Worm (Caenorhabditis elegans) whole organism, L3 larva: ENCODE data around the gene sas-5.

Experiments
- aly-2 ChIP-seq: fragments of 150-350 bp; optimal IDR thresholded peaks from 2 replicates; lab custom pipeline; 2014; ENCODE audit warnings: missing biosample characterization, missing genetic modification characterization
- ceh-16 ChIP-seq: sonication (generic microtip); optimal IDR thresholded peaks from 2 replicates; lab custom pipeline; 2017; ENCODE audit warnings: missing biosample characterization, missing genetic modification characterization
- ceh-9 ChIP-seq: sonication (generic microtip); optimal IDR thresholded peaks from 2 replicates; lab custom pipeline; 2018; ENCODE audit warnings: missing biosample characterization, missing genetic modification characterization
- daf-12 ChIP-seq: fragments of 150-350 bp; optimal IDR thresholded peaks from 2 replicates; lab custom pipeline; 2014; ENCODE audit warnings: missing biosample characterization, missing genetic modification reagents, missing genetic modification characterization
- eor-1 ChIP-seq, 2 experiments: fragments of 150-350 bp; optimal IDR thresholded peaks; 2 replicates each; lab custom pipeline; 2014 to 2018; ENCODE audit warnings: missing biosample characterization in 2 of 2, missing genetic modification characterization in 2 of 2
- fkh-10 ChIP-seq: sonication (generic microtip); optimal IDR thresholded peaks from 2 replicates; lab custom pipeline; 2017; ENCODE audit warnings: missing biosample characterization, missing genetic modification reagents, missing genetic modification characterization
- fkh-2 ChIP-seq: fragments of 150-350 bp; optimal IDR thresholded peaks from 2 replicates; lab custom pipeline; 2014; ENCODE audit warnings: missing biosample characterization, missing genetic modification reagents, missing genetic modification characterization
- hmg-11 ChIP-seq: sonication (generic microtip); optimal IDR thresholded peaks from 2 replicates; lab custom pipeline; 2016; ENCODE audit warnings: missing genetic modification characterization, missing compliant biosample characterization
- jun-1 ChIP-seq: fragments of 150-350 bp; optimal IDR thresholded peaks from 2 replicates; lab custom pipeline; 2014; ENCODE audit warnings: missing biosample characterization, missing genetic modification reagents, missing genetic modification characterization
- nfya-1 ChIP-seq: sonication (generic microtip); optimal IDR thresholded peaks from 2 replicates; lab custom pipeline; 2017; ENCODE audit warnings: missing genetic modification characterization, mild to moderate bottlenecking, missing compliant biosample characterization, antibody characterized with exemption, moderate library complexity; ENCODE audit not compliant: insufficient read depth
- nhr-11 ChIP-seq: fragments of 150-350 bp; optimal IDR thresholded peaks from 2 replicates; lab custom pipeline; 2014; ENCODE audit warnings: missing biosample characterization, missing genetic modification characterization
- nhr-23 ChIP-seq: fragments of 150-350 bp; optimal IDR thresholded peaks from 2 replicates; lab custom pipeline; 2014; ENCODE audit warnings: missing biosample characterization, missing genetic modification reagents, missing genetic modification characterization
- nhr-67 ChIP-seq: fragments of 150-350 bp; optimal IDR thresholded peaks from 2 replicates; lab custom pipeline; 2014; ENCODE audit warnings: missing biosample characterization, missing genetic modification characterization
- nhr-76 ChIP-seq: fragments of 150-350 bp; sonication (generic microtip); optimal IDR thresholded peaks from 5 replicates; lab custom pipeline; 2014; ENCODE audit warnings: missing biosample characterization, missing genetic modification characterization
- skn-1 ChIP-seq: fragments of 150-350 bp; optimal IDR thresholded peaks from 2 replicates; lab custom pipeline; 2014; ENCODE audit warnings: missing biosample characterization, missing genetic modification characterization
- snpc-4 ChIP-seq: fragments of 150-350 bp; optimal IDR thresholded peaks from 2 replicates; lab custom pipeline; 2014; ENCODE audit warnings: missing biosample characterization, missing genetic modification characterization
- tbx-2 ChIP-seq: sonication (generic microtip); optimal IDR thresholded peaks from 2 replicates; lab custom pipeline; 2016; ENCODE audit warnings: mild to moderate bottlenecking, missing genetic modification characterization, missing compliant biosample characterization
- unc-62 ChIP-seq: fragments of 150-350 bp; sonication (generic microtip); optimal IDR thresholded peaks from 4 replicates; lab custom pipeline; 2014; ENCODE audit warnings: missing biosample characterization, missing genetic modification reagents, missing genetic modification characterization
- zag-1 ChIP-seq: fragments of 150-350 bp; optimal IDR thresholded peaks from 2 replicates; lab custom pipeline; 2014; ENCODE audit warnings: missing biosample characterization, missing genetic modification characterization

The sas-5 gene

DNA sequence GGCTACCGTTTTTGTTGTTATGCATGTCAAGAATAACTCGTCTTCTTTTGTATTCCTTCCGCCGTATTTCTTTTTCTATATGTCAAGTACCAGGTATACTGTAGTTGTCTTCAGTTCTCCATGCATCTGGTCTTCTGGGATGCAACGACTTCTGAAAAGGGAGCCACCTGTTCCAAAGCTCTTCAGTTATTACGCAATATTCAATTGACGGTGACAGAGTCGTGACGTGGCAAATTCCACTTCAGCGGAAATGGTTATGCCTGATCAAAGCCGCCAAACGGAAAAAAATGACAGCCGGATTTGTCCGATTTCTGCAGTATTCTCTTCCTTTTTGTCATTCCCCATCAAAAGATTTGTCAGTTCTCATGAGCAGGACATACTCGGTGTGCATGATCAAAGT, 45.9 kb downstream of the sas-5 start:
- no peak for TF ChIP-seq fkh-2 (tag; lab: Kevin White, UChicago)
- TF ChIP-seq ceh-9 (tag; lab: Kevin White, UChicago), result no peak
- no peak for TF ChIP-seq daf-12
- no peak for TF ChIP-seq skn-1 (tag; lab: Kevin White, UChicago)
- no peak for TF ChIP-seq zag-1 (tag; lab: Kevin White, UChicago)
- TF ChIP-seq snpc-4 (tag; lab: Kevin White, UChicago), result no peak
- TF ChIP-seq nhr-67 (tag; lab: Kevin White, UChicago), result no peak
- no peak for TF ChIP-seq unc-62 (GFP tag; lab: Kevin White, UChicago)
- TF ChIP-seq nhr-76 (tag; lab: Kevin White, UChicago), result no peak
- TF ChIP-seq nhr-11, result no peak
- no peak for TF ChIP-seq fkh-10 (GFP tag; lab: Kevin White, UChicago)
- TF ChIP-seq eor-1 (tag; optimal IDR thresholded peaks at IDR 0.05; lab: Kevin White, UChicago), result no peak
- no peak for TF ChIP-seq jun-1 (tag; lab: Kevin White, UChicago)
- no peak for TF ChIP-seq aly-2 (tag; lab: Kevin White, UChicago)
- TF ChIP-seq nhr-23 (tag; lab: Kevin White, UChicago), result no peak
- no peak for TF ChIP-seq hmg-11 (tag; lab: Kevin White, UChicago)

DNA sequence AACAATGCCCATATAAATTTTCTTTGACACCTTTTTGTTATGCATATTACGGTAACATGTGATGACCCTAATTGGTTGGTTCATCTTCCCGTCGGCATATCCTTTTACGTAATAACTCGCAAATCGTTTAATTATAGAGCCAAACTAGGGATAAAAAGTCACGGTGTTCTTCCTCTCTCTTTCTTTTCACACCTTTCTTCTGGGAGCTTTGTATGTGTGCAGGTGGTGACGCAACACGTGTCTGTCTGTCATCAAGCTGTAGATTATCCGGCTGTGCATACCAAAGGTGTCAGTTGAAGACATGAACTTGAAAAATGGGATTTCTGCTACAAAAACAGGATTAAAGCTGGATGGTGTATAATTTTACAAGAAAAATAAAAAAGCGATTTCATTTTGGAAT, 50.0 kb downstream of the sas-5 start:
- TF ChIP-seq nhr-11 (no peak), snpc-4 (tag; lab: Kevin White, UChicago) (no peak), unc-62 (GFP tag; lab: Kevin White, UChicago) (no peak), hmg-11 (tag; lab: Kevin White, UChicago) (no peak), ceh-16 (tag; lab: Kevin White, UChicago) (no peak), eor-1 (tag; optimal IDR thresholded peaks at IDR 0.05; lab: Kevin White, UChicago) (no peak), tbx-2 (no peak), nfya-1 (tag; lab: Kevin White, UChicago) (no peak)
